Worm (Caenorhabditis elegans) whole organism, L2 larva: ENCODE data around the gene rpl-3.

Source experiments
- R02D3.7 ChIP-seq: fragments of 150-350 bp; optimal IDR thresholded peaks from 2 replicates; lab custom pipeline; 2014; ENCODE audit warnings: missing biosample characterization, missing genetic modification characterization
- Y55F3AM.14 ChIP-seq: fragments of 200-800 bp; sonication (Bioruptor generic); optimal IDR thresholded peaks from 2 replicates; lab custom pipeline; 2018; ENCODE audit warnings: mild to moderate bottlenecking, missing genetic modification characterization, missing compliant biosample characterization
- alr-1 ChIP-seq: fragments of 150-350 bp; optimal IDR thresholded peaks from 2 replicates; lab custom pipeline; 2014; ENCODE audit warnings: missing biosample characterization, missing genetic modification characterization
- crh-2 ChIP-seq: sonication (generic microtip); optimal IDR thresholded peaks from 2 replicates; lab custom pipeline; 2017; ENCODE audit warnings: missing biosample characterization, missing genetic modification characterization
- dmd-4 ChIP-seq: sonication (generic microtip); optimal IDR thresholded peaks from 2 replicates; lab custom pipeline; 2017; ENCODE audit warnings: missing biosample characterization, missing genetic modification characterization
- elt-3 ChIP-seq: sonication (generic microtip); optimal IDR thresholded peaks from 2 replicates; lab custom pipeline; 2017; ENCODE audit warnings: missing biosample characterization, missing genetic modification characterization
- nhr-12 ChIP-seq: fragments of 150-350 bp; optimal IDR thresholded peaks from 2 replicates; lab custom pipeline; 2014; ENCODE audit warnings: missing biosample characterization, missing genetic modification characterization
- nhr-25 ChIP-seq: fragments of 150-350 bp; sonication (generic microtip); optimal IDR thresholded peaks from 3 replicates; lab custom pipeline; 2014; ENCODE audit warnings: missing biosample characterization, missing genetic modification characterization
- snpc-4 ChIP-seq: fragments of 150-350 bp; optimal IDR thresholded peaks from 2 replicates; lab custom pipeline; 2014; ENCODE audit warnings: missing biosample characterization, missing genetic modification characterization
- unc-39 ChIP-seq: fragments of 150-350 bp; optimal IDR thresholded peaks from 2 replicates; lab custom pipeline; 2014; ENCODE audit warnings: missing biosample characterization, missing genetic modification characterization
- unc-62 ChIP-seq: fragments of 150-350 bp; optimal IDR thresholded peaks from 2 replicates; lab custom pipeline; 2014; ENCODE audit warnings: missing biosample characterization, missing genetic modification reagents, missing genetic modification characterization
- ztf-11 ChIP-seq: sonication (generic microtip); optimal IDR thresholded peaks from 2 replicates; lab custom pipeline; 2017; ENCODE audit warnings: missing biosample characterization, missing genetic modification characterization

DNA sequence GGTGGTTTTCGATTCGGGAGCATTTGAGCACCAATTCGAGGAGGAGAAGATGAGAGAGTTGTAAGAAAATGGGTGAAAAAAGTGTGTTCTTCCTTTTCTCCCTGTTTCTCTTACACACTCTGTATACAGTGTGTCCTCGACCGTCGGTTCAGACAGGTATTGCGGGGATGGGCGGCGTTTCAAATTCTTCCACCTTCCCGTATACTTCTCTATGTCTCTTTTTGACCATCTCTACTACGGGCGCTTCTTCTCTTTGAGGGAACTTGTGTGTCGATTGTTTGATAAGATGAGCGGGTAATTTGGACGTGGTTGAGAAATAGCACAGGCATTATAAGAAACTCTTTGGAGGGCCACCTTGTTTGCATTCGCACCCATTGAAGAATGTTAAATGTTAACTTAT lies 19.9 kb downstream of the rpl-3 start:
- TF ChIP-seq unc-62 (GFP tag; lab: Kevin White, UChicago): no peak
- no peak for TF ChIP-seq ztf-11
- TF ChIP-seq dmd-4: no peak
- TF ChIP-seq R02D3.7 (tag; lab: Kevin White, UChicago): no peak
- TF ChIP-seq unc-39 (tag; lab: Kevin White, UChicago): no peak
- no peak for TF ChIP-seq Y55F3AM.14 (GFP tag; lab: Kevin White, UChicago)
- no peak for TF ChIP-seq nhr-25
- TF ChIP-seq alr-1 (tag; lab: Kevin White, UChicago): no peak
- TF ChIP-seq elt-3 (tag; lab: Kevin White, UChicago): no peak
- no peak for TF ChIP-seq snpc-4 (tag; lab: Kevin White, UChicago)
- TF ChIP-seq crh-2 (tag; lab: Kevin White, UChicago): peak; percentile 36
- no peak for TF ChIP-seq nhr-12 (tag; lab: Kevin White, UChicago)
